Worm (Caenorhabditis elegans): ENCODE data around the gene Y6G8.14.
"Not testable (repeated sequence)": the region's sequence is repeated elsewhere in the genome, so short reads cannot be mapped to it uniquely, and the experiment has no call there.

ce11 chrV:17584352-17584843, 29.8 kb downstream of the Y6G8.14 start, which contains the start of gene fbxa-133:
- TF ChIP-seq pha-4 (tag; optimal IDR thresholded peaks at IDR 0.05); F23B12.7 (tag; optimal IDR thresholded peaks at IDR 0.05; ENCODE audit: insufficient read depth): not testable (repeated sequence)
